Worm (Caenorhabditis elegans) whole organism, L4 larva: Measurements from ENCODE around the gene C24F3.2.
A peak's percentile ranks its signal among the peaks of the same experiment; 100 is the strongest.

ENCODE experiments used
- F10B5.3 ChIP-seq: sonication (generic microtip); optimal IDR thresholded peaks from 2 replicates; lab custom pipeline; 2016; ENCODE audit warnings: mild to moderate bottlenecking, missing genetic modification characterization, missing compliant biosample characterization
- F44E2.7 ChIP-seq: fragments of 200-800 bp; sonication (Bioruptor generic); IDR thresholded peaks from 2 replicates; pipeline ENCODE4 v2.1.2; 2022; ENCODE audit warnings: missing genetic modification characterization, missing compliant biosample characterization
- F49E8.2 ChIP-seq: sonication (generic microtip); optimal IDR thresholded peaks from 2 replicates; lab custom pipeline; 2016; ENCODE audit warnings: missing compliant biosample characterization, mild to moderate bottlenecking, missing genetic modification characterization, borderline replicate concordance
- T26A8.4 ChIP-seq: fragments of 200-800 bp; sonication (Bioruptor generic); IDR thresholded peaks from 2 replicates; pipeline ENCODE4 v1.3.6; 2022; ENCODE audit warnings: missing genetic modification characterization, missing compliant biosample characterization
- Y48G9A.11 ChIP-seq: fragments of 200-800 bp; sonication (Bioruptor generic); IDR thresholded peaks from 2 replicates; pipeline ENCODE4 v1.3.6; 2022; ENCODE audit warnings: missing genetic modification reagents, missing genetic modification characterization, missing compliant biosample characterization
- ZK337.2 ChIP-seq: fragments of 200-800 bp; sonication (Bioruptor generic); IDR thresholded peaks from 2 replicates; pipeline ENCODE4 v1.3.6; 2022; ENCODE audit warnings: missing genetic modification reagents, missing genetic modification characterization, missing compliant biosample characterization
- ZK546.5 ChIP-seq, 2 experiments: sonication (generic microtip); optimal IDR thresholded peaks; 2 replicates each; lab custom pipeline; 2017; ENCODE audit warnings: missing biosample characterization in 2 of 2, missing genetic modification characterization in 2 of 2
- aly-2 ChIP-seq: sonication (generic microtip); optimal IDR thresholded peaks from 2 replicates; lab custom pipeline; 2018; ENCODE audit warnings: missing biosample characterization, missing genetic modification characterization
- ama-1 ChIP-seq: fragments of 150-350 bp; optimal IDR thresholded peaks from 2 replicates; lab custom pipeline; 2014; ENCODE audit warnings: inconsistent platforms, mixed read lengths
- attf-4 ChIP-seq: sonication (generic microtip); optimal IDR thresholded peaks from 3 replicates; lab custom pipeline; 2017; ENCODE audit warnings: missing biosample characterization, missing genetic modification characterization
- ceh-28 ChIP-seq: fragments of 150-350 bp; optimal IDR thresholded peaks from 2 replicates; lab custom pipeline; 2014; ENCODE audit warnings: missing biosample characterization, missing genetic modification reagents, missing genetic modification characterization
- ceh-32 ChIP-seq: sonication (generic microtip); optimal IDR thresholded peaks from 2 replicates; lab custom pipeline; 2016; ENCODE audit warnings: mild to moderate bottlenecking, missing genetic modification characterization, missing compliant biosample characterization; ENCODE audit not compliant: poor library complexity
- ceh-44 ChIP-seq: fragments of 200-800 bp; sonication (Bioruptor generic); IDR thresholded peaks from 2 replicates; pipeline ENCODE4 v1.3.6; 2022; ENCODE audit warnings: missing genetic modification reagents, missing genetic modification characterization, missing compliant biosample characterization
- ceh-62 ChIP-seq: sonication (generic microtip); optimal IDR thresholded peaks from 2 replicates; lab custom pipeline; 2017; ENCODE audit warnings: missing biosample characterization, missing genetic modification characterization
- ceh-82 ChIP-seq: sonication (generic microtip); optimal IDR thresholded peaks from 2 replicates; lab custom pipeline; 2017; ENCODE audit warnings: missing biosample characterization, missing genetic modification characterization
- ces-1 ChIP-seq: fragments of 150-350 bp; sonication (generic microtip); optimal IDR thresholded peaks from 4 replicates; lab custom pipeline; 2014; ENCODE audit warnings: missing biosample characterization, missing genetic modification reagents, missing genetic modification characterization
- cey-2 ChIP-seq: sonication (generic microtip); optimal IDR thresholded peaks from 3 replicates; lab custom pipeline; 2017; ENCODE audit warnings: missing genetic modification characterization, mild to moderate bottlenecking, missing compliant biosample characterization, antibody characterized with exemption, borderline replicate concordance; ENCODE audit not compliant: insufficient read depth
- daf-12 ChIP-seq: fragments of 150-350 bp; optimal IDR thresholded peaks from 2 replicates; lab custom pipeline; 2014; ENCODE audit warnings: missing biosample characterization, missing genetic modification reagents, missing genetic modification characterization
- daf-8 ChIP-seq: fragments of 200-800 bp; sonication (Bioruptor generic); IDR thresholded peaks from 2 replicates; pipeline ENCODE4 v1.3.6; 2022; ENCODE audit warnings: missing genetic modification characterization, missing compliant biosample characterization
- dmd-6 ChIP-seq: fragments of 200-800 bp; sonication (Bioruptor generic); IDR thresholded peaks from 2 replicates; pipeline ENCODE4 v1.3.6; 2022; ENCODE audit warnings: missing genetic modification reagents, missing genetic modification characterization, missing compliant biosample characterization
- dmd-8 ChIP-seq: fragments of 200-800 bp; sonication (Bioruptor generic); IDR thresholded peaks from 2 replicates; pipeline ENCODE4 v1.3.6; 2022; ENCODE audit warnings: missing genetic modification characterization, missing compliant biosample characterization
- duxl-1 ChIP-seq: sonication (generic microtip); optimal IDR thresholded peaks from 2 replicates; lab custom pipeline; 2016; ENCODE audit warnings: mild to moderate bottlenecking, missing genetic modification characterization, moderate library complexity, missing compliant biosample characterization; ENCODE audit not compliant: poor library complexity
- dve-1 ChIP-seq: sonication (generic microtip); optimal IDR thresholded peaks from 2 replicates; lab custom pipeline; 2017; ENCODE audit warnings: antibody characterized with exemption, mild to moderate bottlenecking, missing genetic modification characterization, missing compliant biosample characterization; ENCODE audit not compliant: insufficient read depth
- fos-1 ChIP-seq: fragments of 150-350 bp; optimal IDR thresholded peaks from 2 replicates; lab custom pipeline; 2014; ENCODE audit warnings: missing biosample characterization, missing genetic modification characterization
- hlh-11 ChIP-seq: fragments of 200-800 bp; sonication (Bioruptor generic); optimal IDR thresholded peaks from 2 replicates; lab custom pipeline; 2018; ENCODE audit warnings: mild to moderate bottlenecking, missing genetic modification characterization, missing compliant biosample characterization
- jun-1 ChIP-seq: fragments of 150-350 bp; optimal IDR thresholded peaks from 2 replicates; lab custom pipeline; 2014; ENCODE audit warnings: missing biosample characterization, missing genetic modification reagents, missing genetic modification characterization
- lin-1 ChIP-seq: fragments of 200-800 bp; sonication (Bioruptor generic); IDR thresholded peaks from 2 replicates; pipeline ENCODE4 v1.3.6; 2022; ENCODE audit warnings: missing genetic modification reagents, missing genetic modification characterization, missing compliant biosample characterization
- lin-15B ChIP-seq: fragments of 150-350 bp; sonication (generic microtip); optimal IDR thresholded peaks from 3 replicates; lab custom pipeline; 2014; ENCODE audit warnings: missing biosample characterization, missing genetic modification characterization
- lin-39 ChIP-seq: fragments of 150-350 bp; optimal IDR thresholded peaks from 2 replicates; lab custom pipeline; 2014; ENCODE audit warnings: missing biosample characterization, missing genetic modification reagents, missing genetic modification characterization
- madf-9 ChIP-seq: fragments of 200-800 bp; sonication (Bioruptor generic); conservative IDR thresholded peaks from 2 replicates; pipeline ENCODE4 v1.3.6; 2022; ENCODE audit warnings: missing genetic modification reagents, missing genetic modification characterization, missing compliant biosample characterization
- mdl-1 ChIP-seq, 2 experiments: fragments of 150-350 bp in 1 of 2; sonication (generic microtip) in 1 of 2; optimal IDR thresholded peaks; 2 replicates each; lab custom pipeline; 2014 to 2017; ENCODE audit warnings: missing biosample characterization in 2 of 2, missing genetic modification characterization in 2 of 2
- mes-2 ChIP-seq: sonication (generic microtip); optimal IDR thresholded peaks from 2 replicates; lab custom pipeline; 2016; ENCODE audit warnings: missing genotype, mild to moderate bottlenecking, missing genetic modification characterization, missing compliant biosample characterization; ENCODE audit not compliant: poor library complexity, severe bottlenecking
- mxl-2 ChIP-seq: fragments of 200-800 bp; sonication (Bioruptor generic); conservative IDR thresholded peaks from 2 replicates; pipeline ENCODE4 v1.3.6; 2022; ENCODE audit warnings: missing genetic modification reagents, missing genetic modification characterization, missing compliant biosample characterization
- nhr-10 ChIP-seq: fragments of 150-350 bp; optimal IDR thresholded peaks from 2 replicates; lab custom pipeline; 2014; ENCODE audit warnings: missing biosample characterization, missing genetic modification characterization
- nhr-25 ChIP-seq: sonication (generic microtip); optimal IDR thresholded peaks from 2 replicates; lab custom pipeline; 2017; ENCODE audit warnings: missing genetic modification characterization, mild to moderate bottlenecking, missing compliant biosample characterization, antibody characterized with exemption, moderate library complexity, borderline replicate concordance; ENCODE audit not compliant: insufficient read depth
- nhr-42 ChIP-seq: fragments of 200-800 bp; sonication (Bioruptor generic); IDR thresholded peaks from 2 replicates; pipeline ENCODE4 v1.3.6; 2022; ENCODE audit warnings: missing genetic modification characterization, missing compliant biosample characterization
- nhr-48 ChIP-seq: sonication (generic microtip); optimal IDR thresholded peaks from 2 replicates; lab custom pipeline; 2016; ENCODE audit warnings: mild to moderate bottlenecking, missing genetic modification characterization, missing compliant biosample characterization
- nhr-6 ChIP-seq: fragments of 150-350 bp; optimal IDR thresholded peaks from 2 replicates; lab custom pipeline; 2014; ENCODE audit warnings: missing biosample characterization, missing genetic modification characterization
- nhr-76 ChIP-seq: fragments of 150-350 bp; optimal IDR thresholded peaks from 2 replicates; lab custom pipeline; 2014; ENCODE audit warnings: missing biosample characterization, missing genetic modification characterization
- nhr-77 ChIP-seq: fragments of 150-350 bp; optimal IDR thresholded peaks from 2 replicates; lab custom pipeline; 2014; ENCODE audit warnings: missing biosample characterization, missing genetic modification characterization
- pha-4 ChIP-seq, 2 experiments: fragments of 150-350 bp in 1 of 2; fragments of 200-800 bp in 1 of 2; sonication (Bioruptor generic) in 1 of 2; IDR thresholded peaks in 1 of 2; optimal IDR thresholded peaks in 1 of 2; 2 replicates each; pipeline versions ENCODE4 v1.3.6 to Lab custom; 2014 to 2022; ENCODE audit warnings: missing genetic modification characterization in 2 of 2, missing genetic modification reagents in 2 of 2, missing biosample characterization in 1 of 2, missing compliant biosample characterization in 1 of 2
- php-3 ChIP-seq: fragments of 200-800 bp; sonication (Bioruptor generic); IDR thresholded peaks from 2 replicates; pipeline ENCODE4 v1.3.6; 2022; ENCODE audit warnings: missing genetic modification reagents, missing genetic modification characterization, missing compliant biosample characterization
- saeg-2 ChIP-seq: fragments of 200-800 bp; sonication (Bioruptor generic); IDR thresholded peaks from 2 replicates; pipeline ENCODE4 v1.3.6; 2022; ENCODE audit warnings: missing genetic modification reagents, missing genetic modification characterization, missing compliant biosample characterization
- set-16 ChIP-seq: fragments of 200-800 bp; sonication (Bioruptor generic); IDR thresholded peaks from 2 replicates; pipeline ENCODE4 v1.3.6; 2022; ENCODE audit warnings: missing genetic modification reagents, missing genetic modification characterization, missing compliant biosample characterization
- snpc-1.2 ChIP-seq: fragments of 200-800 bp; sonication (Bioruptor generic); IDR thresholded peaks from 2 replicates; pipeline ENCODE4 v1.3.6; 2022; ENCODE audit warnings: missing genetic modification reagents, missing genetic modification characterization, missing compliant biosample characterization
- snpc-4 ChIP-seq: fragments of 150-350 bp; optimal IDR thresholded peaks from 2 replicates; lab custom pipeline; 2014; ENCODE audit warnings: missing biosample characterization, missing genetic modification characterization
- spr-1 ChIP-seq: sonication (generic microtip); optimal IDR thresholded peaks from 2 replicates; lab custom pipeline; 2016; ENCODE audit warnings: mild to moderate bottlenecking, missing genetic modification characterization, missing compliant biosample characterization
- spr-3 ChIP-seq: fragments of 200-800 bp; sonication (Bioruptor generic); optimal IDR thresholded peaks from 2 replicates; lab custom pipeline; 2018; ENCODE audit warnings: mild to moderate bottlenecking, missing genetic modification characterization, missing compliant biosample characterization
- unc-39 ChIP-seq: sonication (generic microtip); optimal IDR thresholded peaks from 2 replicates; lab custom pipeline; 2017; ENCODE audit warnings: missing biosample characterization, missing genetic modification characterization
- zfp-3 ChIP-seq: fragments of 200-800 bp; sonication (Bioruptor generic); conservative IDR thresholded peaks from 2 replicates; pipeline ENCODE4 v1.3.6; 2022; ENCODE audit warnings: missing genetic modification reagents, missing genetic modification characterization, missing compliant biosample characterization
- zip-2 ChIP-seq: fragments of 150-350 bp; optimal IDR thresholded peaks from 2 replicates; lab custom pipeline; 2014; ENCODE audit warnings: missing biosample characterization, missing genetic modification characterization
- ztf-7 ChIP-seq: fragments of 150-350 bp; optimal IDR thresholded peaks from 2 replicates; lab custom pipeline; 2014; ENCODE audit warnings: missing biosample characterization, missing genetic modification characterization

C24F3.2 gene

DNA sequence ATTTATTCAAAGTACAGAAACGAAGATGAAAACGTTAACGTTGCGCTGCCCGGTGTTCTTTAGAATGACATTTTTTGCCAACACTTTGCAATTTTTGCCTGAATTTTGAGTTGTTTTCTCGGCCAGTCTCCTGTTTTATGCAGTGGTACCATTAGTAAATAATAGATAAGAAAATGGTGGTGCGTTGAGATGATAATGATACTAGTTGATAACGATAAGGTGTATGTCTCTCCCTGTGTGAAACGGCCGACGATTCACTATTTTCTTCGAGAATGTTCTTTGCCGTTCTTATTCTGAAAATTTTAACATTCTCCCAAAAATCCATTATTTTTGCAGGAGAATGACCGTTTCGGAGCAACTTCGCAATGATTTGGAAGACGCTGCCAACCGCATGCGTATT lies 20.9 kb downstream of the C24F3.2 start, which contains the start of gene tkt-1 (continued):
- TF ChIP-seq ZK337.2 (GFP tag; lab: Robert Waterston, UW) (no peak), nhr-25 (tag; lab: Kevin White, UChicago) (no peak), mdl-1 (tag; optimal IDR thresholded peaks at IDR 0.05; lab: Kevin White, UChicago) (no peak), snpc-1.2 (GFP tag; lab: Robert Waterston, UW) (no peak), ceh-32 (no peak), ceh-28 (tag; lab: Kevin White, UChicago) (no peak), fos-1 (tag; lab: Kevin White, UChicago) (no peak), lin-39 (tag; lab: Kevin White, UChicago) (no peak), nhr-48 (tag; lab: Kevin White, UChicago) (peak; percentile 25), spr-3 (GFP tag; lab: Kevin White, UChicago) (no peak), T26A8.4 (GFP tag; lab: Robert Waterston, UW) (no peak), nhr-6 (tag; lab: Kevin White, UChicago) (no peak), pha-4 (GFP tag; IDR thresholded peaks at IDR 0.05; lab: Robert Waterston, UW) (no peak), pha-4 (tag; optimal IDR thresholded peaks at IDR 0.05; lab: Kevin White, UChicago) (no peak), daf-12 (no peak), dmd-6 (peak; percentile 72), mxl-2 (GFP tag; lab: Robert Waterston, UW) (no peak), dve-1 (tag; lab: Kevin White, UChicago) (peak; percentile 52), ZK546.5 (tag; optimal IDR thresholded peaks at IDR 0.05; lab: Kevin White, UChicago) (no peak), aly-2 (tag; lab: Kevin White, UChicago) (no peak), zfp-3 (GFP tag; lab: Robert Waterston, UW) (no peak), hlh-11 (peak; percentile 49), ama-1 (lab: Kevin White, UChicago) (no peak), Y48G9A.11 (GFP tag; lab: Robert Waterston, UW) (no peak), dmd-8 (GFP tag; lab: Robert Waterston, UW) (no peak), daf-8 (no peak), nhr-76 (tag; lab: Kevin White, UChicago) (no peak), lin-1 (GFP tag; lab: Robert Waterston, UW) (no peak), zip-2 (tag; lab: Kevin White, UChicago) (no peak), F44E2.7 (GFP tag; lab: Robert Waterston, UW) (no peak), F49E8.2 (no peak), saeg-2 (GFP tag; lab: Robert Waterston, UW) (no peak), unc-39 (tag; lab: Kevin White, UChicago) (no peak), nhr-77 (tag; lab: Kevin White, UChicago) (peak; percentile 25), php-3 (GFP tag; lab: Robert Waterston, UW) (peak; percentile 19; the same call in 1 of the 2 replicates), ceh-82 (tag; lab: Kevin White, UChicago) (no peak), nhr-10 (peak; percentile 36), mes-2 (tag; lab: Kevin White, UChicago) (no peak), duxl-1 (tag; lab: Kevin White, UChicago) (no peak), ces-1 (no peak), madf-9 (GFP tag; lab: Robert Waterston, UW) (no peak), lin-15B (tag; lab: Kevin White, UChicago) (no peak), jun-1 (no peak), nhr-42 (GFP tag; lab: Robert Waterston, UW) (no peak), ceh-44 (no peak), set-16 (no peak), ceh-62 (tag; lab: Kevin White, UChicago) (no peak), F10B5.3 (tag; lab: Kevin White, UChicago) (no peak), ztf-7 (tag; lab: Kevin White, UChicago) (no peak), cey-2 (tag; lab: Kevin White, UChicago) (no peak), spr-1 (tag; lab: Kevin White, UChicago) (no peak), attf-4 (tag; lab: Kevin White, UChicago) (no peak), snpc-4 (tag; lab: Kevin White, UChicago) (no peak)
